Worm (Caenorhabditis elegans) whole organism, L1 larva: ENCODE results near the gene cgef-1.

ENCODE experiments used
- C04F5.9 ChIP-seq: sonication (generic microtip); optimal IDR thresholded peaks from 2 replicates; lab custom pipeline; 2016; ENCODE audit warnings: missing genetic modification characterization, missing compliant biosample characterization
- C16A3.4 ChIP-seq: fragments of 150-350 bp; optimal IDR thresholded peaks from 2 replicates; lab custom pipeline; 2014; ENCODE audit warnings: missing biosample characterization, missing genetic modification characterization
- C34B4.2 ChIP-seq: sonication (generic microtip); optimal IDR thresholded peaks from 2 replicates; lab custom pipeline; 2017; ENCODE audit warnings: mild to moderate bottlenecking, missing genetic modification characterization, missing compliant biosample characterization
- Y116A8C.19 ChIP-seq: sonication (generic microtip); optimal IDR thresholded peaks from 2 replicates; lab custom pipeline; 2016; ENCODE audit warnings: missing compliant biosample characterization, missing genetic modification characterization, borderline replicate concordance
- alr-1 ChIP-seq: fragments of 200-800 bp; sonication (Bioruptor generic); optimal IDR thresholded peaks from 2 replicates; lab custom pipeline; 2018; ENCODE audit warnings: borderline replicate concordance, mild to moderate bottlenecking, missing genetic modification characterization, missing compliant biosample characterization
- blmp-1 ChIP-seq: fragments of 150-350 bp; optimal IDR thresholded peaks from 2 replicates; lab custom pipeline; 2014; ENCODE audit warnings: missing biosample characterization, missing genetic modification characterization
- ceh-82 ChIP-seq, 3 experiments: fragments of 150-350 bp in 1 of 3; sonication (generic microtip) in 2 of 3; optimal IDR thresholded peaks; 2 replicates each; lab custom pipeline; 2014 to 2017; ENCODE audit warnings: missing biosample characterization in 3 of 3, missing genetic modification characterization in 3 of 3
- ceh-88 ChIP-seq: fragments of 200-800 bp; sonication (Bioruptor generic); IDR thresholded peaks from 2 replicates; pipeline ENCODE4 v1.3.6; 2022; ENCODE audit warnings: missing genetic modification characterization, missing compliant biosample characterization
- ces-1 ChIP-seq: fragments of 150-350 bp; optimal IDR thresholded peaks from 2 replicates; lab custom pipeline; 2014; ENCODE audit warnings: missing biosample characterization, missing genetic modification reagents, missing genetic modification characterization
- efl-1 ChIP-seq, 4 experiments: fragments of 150-350 bp; optimal IDR thresholded peaks in 3 of 4; peaks in 1 of 4; 1 replicate in 1 of 4; 2 replicates in 3 of 4; lab custom pipeline; 2014; ENCODE audit warnings: missing biosample characterization in 2 of 4, missing genetic modification characterization in 2 of 4, missing genetic modification reagents in 2 of 4
- egl-13 ChIP-seq: sonication (generic microtip); optimal IDR thresholded peaks from 2 replicates; lab custom pipeline; 2016; ENCODE audit warnings: missing genotype, missing genetic modification reagents, missing genetic modification characterization, missing compliant biosample characterization
- egl-27 ChIP-seq, 2 experiments: fragments of 150-350 bp in 1 of 2; sonication (generic microtip); optimal IDR thresholded peaks; 3 replicates each; lab custom pipeline; 2017 to 2018; ENCODE audit warnings: missing biosample characterization in 2 of 2, missing genetic modification characterization in 2 of 2, missing genetic modification reagents in 2 of 2
- ets-5 ChIP-seq: fragments of 200-800 bp; sonication (Bioruptor generic); IDR thresholded peaks from 2 replicates; pipeline ENCODE4 v1.3.6; 2022; ENCODE audit warnings: missing genetic modification characterization, missing compliant biosample characterization
- fkh-10 ChIP-seq: sonication (generic microtip); optimal IDR thresholded peaks from 2 replicates; lab custom pipeline; 2017; ENCODE audit warnings: missing biosample characterization, missing genetic modification reagents, missing genetic modification characterization
- fkh-8 ChIP-seq: sonication (generic microtip); optimal IDR thresholded peaks from 2 replicates; lab custom pipeline; 2016; ENCODE audit warnings: mild to moderate bottlenecking, missing genetic modification characterization, missing compliant biosample characterization
- hlh-17 ChIP-seq: fragments of 200-800 bp; sonication (Bioruptor generic); optimal IDR thresholded peaks from 2 replicates; lab custom pipeline; 2018; ENCODE audit warnings: missing genetic modification characterization, mild to moderate bottlenecking, missing compliant biosample characterization, moderate library complexity, borderline replicate concordance
- hlh-4 ChIP-seq: sonication (generic microtip); optimal IDR thresholded peaks from 2 replicates; lab custom pipeline; 2016; ENCODE audit warnings: mild to moderate bottlenecking, missing genetic modification characterization, missing compliant biosample characterization
- jun-1 ChIP-seq: fragments of 150-350 bp; optimal IDR thresholded peaks from 2 replicates; lab custom pipeline; 2014; ENCODE audit warnings: missing biosample characterization, missing genetic modification reagents, missing genetic modification characterization
- lin-13 ChIP-seq: fragments of 150-350 bp; optimal IDR thresholded peaks from 2 replicates; lab custom pipeline; 2014; ENCODE audit warnings: missing biosample characterization, missing genetic modification reagents, missing genetic modification characterization
- lin-14 ChIP-seq: fragments of 200-800 bp; sonication (Bioruptor generic); optimal IDR thresholded peaks from 2 replicates; lab custom pipeline; 2018; ENCODE audit warnings: mild to moderate bottlenecking, missing genetic modification characterization, moderate library complexity, missing compliant biosample characterization
- lin-15B ChIP-seq: fragments of 150-350 bp; sonication (generic microtip); optimal IDR thresholded peaks from 3 replicates; lab custom pipeline; 2014; ENCODE audit warnings: missing biosample characterization, missing genetic modification characterization
- lin-35 ChIP-seq, 2 experiments: fragments of 150-350 bp; optimal IDR thresholded peaks; 2 replicates each; lab custom pipeline; 2014; ENCODE audit warnings: missing biosample characterization in 2 of 2, missing genetic modification characterization in 2 of 2, missing genetic modification reagents in 2 of 2
- mab-9 ChIP-seq: fragments of 200-800 bp; sonication (Bioruptor generic); IDR thresholded peaks from 2 replicates; pipeline ENCODE4 v1.3.6; 2022; ENCODE audit warnings: missing genetic modification reagents, missing genetic modification characterization, missing compliant biosample characterization
- mdl-1 ChIP-seq, 2 experiments: fragments of 150-350 bp; optimal IDR thresholded peaks; 2 replicates each; lab custom pipeline; 2014 to 2017; ENCODE audit warnings: missing biosample characterization in 2 of 2, missing genetic modification characterization in 2 of 2, inconsistent platforms in 1 of 2
- mef-2 ChIP-seq: fragments of 150-350 bp; optimal IDR thresholded peaks from 2 replicates; lab custom pipeline; 2014; ENCODE audit warnings: missing biosample characterization, missing genetic modification characterization
- mep-1 ChIP-seq: fragments of 150-350 bp; optimal IDR thresholded peaks from 2 replicates; lab custom pipeline; 2014; ENCODE audit warnings: missing biosample characterization, missing genetic modification characterization
- nhr-11 ChIP-seq: fragments of 150-350 bp; optimal IDR thresholded peaks from 2 replicates; lab custom pipeline; 2014; ENCODE audit warnings: missing biosample characterization, missing genetic modification characterization
- nhr-12 ChIP-seq: sonication (generic microtip); optimal IDR thresholded peaks from 2 replicates; lab custom pipeline; 2017; ENCODE audit warnings: missing biosample characterization, missing genetic modification characterization
- nhr-237 ChIP-seq: fragments of 150-350 bp; optimal IDR thresholded peaks from 2 replicates; lab custom pipeline; 2014; ENCODE audit warnings: missing biosample characterization, missing genetic modification characterization
- nhr-71 ChIP-seq: sonication (generic microtip); optimal IDR thresholded peaks from 2 replicates; lab custom pipeline; 2016; ENCODE audit warnings: mild to moderate bottlenecking, missing genetic modification characterization, moderate library complexity, missing compliant biosample characterization
- nhr-77 ChIP-seq: fragments of 150-350 bp; optimal IDR thresholded peaks from 2 replicates; lab custom pipeline; 2014; ENCODE audit warnings: missing biosample characterization, missing genetic modification characterization
- nhr-85 ChIP-seq: sonication (generic microtip); peaks from one replicate; lab custom pipeline; 2016; ENCODE audit warnings: missing genetic modification characterization, inconsistent platforms, missing compliant biosample characterization
- nhr-90 ChIP-seq: sonication (generic microtip); optimal IDR thresholded peaks from 2 replicates; lab custom pipeline; 2016; ENCODE audit warnings: mild to moderate bottlenecking, missing genetic modification characterization, missing compliant biosample characterization; ENCODE audit not compliant: poor library complexity
- pqm-1 ChIP-seq: sonication (generic microtip); optimal IDR thresholded peaks from 3 replicates; lab custom pipeline; 2017; ENCODE audit warnings: missing biosample characterization, missing genetic modification characterization
- rnt-1 ChIP-seq: sonication (generic microtip); optimal IDR thresholded peaks from 2 replicates; lab custom pipeline; 2016; ENCODE audit warnings: mild to moderate bottlenecking, missing genetic modification characterization, moderate library complexity, missing compliant biosample characterization
- sox-4 ChIP-seq: sonication (generic microtip); optimal IDR thresholded peaks from 2 replicates; lab custom pipeline; 2016; ENCODE audit warnings: missing genetic modification characterization, missing compliant biosample characterization
- sup-37 ChIP-seq: fragments of 200-800 bp; sonication (Bioruptor generic); optimal IDR thresholded peaks from 2 replicates; lab custom pipeline; 2018; ENCODE audit warnings: mild to moderate bottlenecking, missing genetic modification characterization, missing compliant biosample characterization
- tbx-2 ChIP-seq: sonication (generic microtip); optimal IDR thresholded peaks from 2 replicates; lab custom pipeline; 2016; ENCODE audit warnings: missing genetic modification characterization, missing compliant biosample characterization
- tlp-1 ChIP-seq: fragments of 150-350 bp; optimal IDR thresholded peaks from 2 replicates; lab custom pipeline; 2014; ENCODE audit warnings: missing biosample characterization, missing genetic modification characterization
- unc-130 ChIP-seq: fragments of 150-350 bp; optimal IDR thresholded peaks from 2 replicates; lab custom pipeline; 2017; ENCODE audit warnings: missing biosample characterization, missing genetic modification characterization, inconsistent platforms
- unc-62 ChIP-seq: fragments of 150-350 bp; optimal IDR thresholded peaks from 2 replicates; lab custom pipeline; 2014; ENCODE audit warnings: missing biosample characterization, missing genetic modification reagents, missing genetic modification characterization
- unc-98 ChIP-seq: fragments of 200-800 bp; sonication (Bioruptor generic); IDR thresholded peaks from 2 replicates; pipeline ENCODE4 v1.3.6; 2022; ENCODE audit warnings: missing genetic modification characterization, missing compliant biosample characterization
- vab-15 ChIP-seq: sonication (generic microtip); optimal IDR thresholded peaks from 2 replicates; lab custom pipeline; 2017; ENCODE audit warnings: missing genotype, mild to moderate bottlenecking, missing genetic modification characterization, missing compliant biosample characterization
- zag-1 ChIP-seq: fragments of 150-350 bp; optimal IDR thresholded peaks from 2 replicates; lab custom pipeline; 2014; ENCODE audit warnings: missing biosample characterization, missing genetic modification characterization
- ztf-11 ChIP-seq, 2 experiments: sonication (generic microtip); optimal IDR thresholded peaks; 2 replicates each; lab custom pipeline; 2016 to 2017; ENCODE audit warnings: missing genetic modification characterization in 2 of 2, missing biosample characterization in 1 of 2, missing compliant biosample characterization in 1 of 2

Gene cgef-1

ce11 chrX:2793527-2793926 is 21.7 kb downstream of the cgef-1 start:
- TF ChIP-seq unc-98 (GFP tag; lab: Robert Waterston, UW) = no peak
- TF ChIP-seq ceh-82 (tag; optimal IDR thresholded peaks at IDR 0.05; lab: Kevin White, UChicago) = no peak
- no peak for TF ChIP-seq alr-1 (tag; lab: Kevin White, UChicago)
- TF ChIP-seq C04F5.9 (tag; lab: Kevin White, UChicago) = no peak
- no peak for TF ChIP-seq unc-62 (GFP tag; lab: Kevin White, UChicago)
- TF ChIP-seq lin-14 (GFP tag; lab: Kevin White, UChicago) = peak; percentile 10
- TF ChIP-seq nhr-12 = no peak
- no peak for TF ChIP-seq pqm-1 (tag; lab: Kevin White, UChicago)
- no peak for TF ChIP-seq blmp-1 (tag; lab: Kevin White, UChicago)
- TF ChIP-seq hlh-17 = no peak
- no peak for TF ChIP-seq egl-27 (tag; optimal IDR thresholded peaks at IDR 0.05; lab: Kevin White, UChicago)
- no peak for TF ChIP-seq ces-1 (GFP tag; lab: Kevin White, UChicago)
- no peak for TF ChIP-seq jun-1 (tag; lab: Kevin White, UChicago)
- TF ChIP-seq ztf-11 (tag; optimal IDR thresholded peaks at IDR 0.05; lab: Kevin White, UChicago) = no peak
- no peak for TF ChIP-seq vab-15 (tag; lab: Kevin White, UChicago)
- TF ChIP-seq nhr-85 = peak; percentile 53
- no peak for TF ChIP-seq efl-1 (optimal IDR thresholded peaks at IDR 0.05; lab: Kevin White, UChicago)
- TF ChIP-seq efl-1 (GFP tag; optimal IDR thresholded peaks at IDR 0.05 in 1 of 2; lab: Kevin White, UChicago) = peak in 1 of 2 experiments; percentile 90

- no peak for TF ChIP-seq tbx-2 (tag; lab: Kevin White, UChicago)
- peak; percentile 53 for TF ChIP-seq nhr-85
Observed at ce11 chrX:2794324-2794723, 22.5 kb downstream of the cgef-1 start.

- no peak for TF ChIP-seq vab-15 (tag; lab: Kevin White, UChicago)
- TF ChIP-seq ces-1 (GFP tag; lab: Kevin White, UChicago) = no peak
- TF ChIP-seq blmp-1 (tag; lab: Kevin White, UChicago) = peak; percentile 92
- TF ChIP-seq ceh-88 = no peak
- TF ChIP-seq Y116A8C.19 (tag; lab: Kevin White, UChicago) = no peak
- TF ChIP-seq nhr-11 (tag; lab: Kevin White, UChicago) = no peak
- TF ChIP-seq lin-35 (GFP tag; optimal IDR thresholded peaks at IDR 0.05; lab: Kevin White, UChicago) = no peak
- TF ChIP-seq mdl-1 (tag; optimal IDR thresholded peaks at IDR 0.05; lab: Kevin White, UChicago) = no peak
- no peak for TF ChIP-seq nhr-237 (tag; lab: Kevin White, UChicago)
- no peak for TF ChIP-seq sup-37 (GFP tag; lab: Kevin White, UChicago)
- peak; percentile 8 for TF ChIP-seq lin-14 (GFP tag; lab: Kevin White, UChicago)
- TF ChIP-seq nhr-71 = no peak
- no peak for TF ChIP-seq fkh-8 (tag; lab: Kevin White, UChicago)
Observed at ce11 chrX:2795054-2795453, 23.2 kb downstream of the cgef-1 start.

- no peak for TF ChIP-seq hlh-4 (tag; lab: Kevin White, UChicago)
- TF ChIP-seq egl-13 (tag; lab: Kevin White, UChicago) = peak; percentile 18
- TF ChIP-seq nhr-77 (tag; lab: Kevin White, UChicago) = no peak
- no peak for TF ChIP-seq lin-13
- no peak for TF ChIP-seq tlp-1 (tag; lab: Kevin White, UChicago)
- no peak for TF ChIP-seq mef-2 (tag; lab: Kevin White, UChicago)
- no peak for TF ChIP-seq sup-37 (GFP tag; lab: Kevin White, UChicago)
- no peak for TF ChIP-seq zag-1 (tag; lab: Kevin White, UChicago)
- TF ChIP-seq lin-15B = no peak
- TF ChIP-seq C34B4.2 (tag; lab: Kevin White, UChicago) = no peak
- TF ChIP-seq nhr-90 (tag; lab: Kevin White, UChicago) = peak; percentile 50
- TF ChIP-seq mab-9 (GFP tag; lab: Robert Waterston, UW) = no peak
- TF ChIP-seq ceh-88 = no peak
- TF ChIP-seq nhr-237 (tag; lab: Kevin White, UChicago) = no peak
- TF ChIP-seq mep-1 = peak; percentile 43
- TF ChIP-seq rnt-1 = peak; percentile 35
- TF ChIP-seq blmp-1 (tag; lab: Kevin White, UChicago) = peak; percentile 78
- TF ChIP-seq C16A3.4 (tag; lab: Kevin White, UChicago) = no peak
- no peak for TF ChIP-seq ets-5
- TF ChIP-seq efl-1 (optimal IDR thresholded peaks at IDR 0.05; lab: Kevin White, UChicago) = no peak
- peak in 1 of 2 experiments; percentile 95 for TF ChIP-seq efl-1 (GFP tag; optimal IDR thresholded peaks at IDR 0.05 in 1 of 2; lab: Kevin White, UChicago)
- TF ChIP-seq alr-1 (tag; lab: Kevin White, UChicago) = no peak
- no peak for TF ChIP-seq sox-4 (tag; lab: Kevin White, UChicago)
- no peak for TF ChIP-seq fkh-10 (GFP tag; lab: Kevin White, UChicago)
- TF ChIP-seq unc-130 (tag; lab: Kevin White, UChicago) = peak; percentile 33
Observed at ce11 chrX:2802562-2803165, 30.8 kb downstream of the cgef-1 start, which contains the start of gene C14A11.2. Gene C14A11.2 (plus strand): TSS chrX:2803112.
